Fruit fly (Drosophila melanogaster) whole organism, embryonic: ENCODE results near the gene GCS2beta.

Experiments used
- Aef1 ChIP-seq: fragments of 200-800 bp; sonication (Bioruptor generic); IDR thresholded peaks from 3 replicates; pipeline ENCODE4 v1.3.6; 2022; ENCODE audit warnings: missing biosample characterization, missing genetic modification characterization
- Atf3 ChIP-seq: fragments of 200-800 bp; sonication (Bioruptor generic); optimal IDR thresholded peaks from 3 replicates; lab custom pipeline; 2016; ENCODE audit warnings: missing biosample characterization, missing genetic modification characterization
- B-H1 ChIP-seq: fragments of 200-800 bp; sonication (Bioruptor generic); IDR thresholded peaks from 3 replicates; pipeline ENCODE4 v1.3.6; 2022; ENCODE audit warnings: missing biosample characterization, missing genetic modification characterization
- Bgb ChIP-seq: fragments of 200-800 bp; sonication (Bioruptor generic); IDR thresholded peaks from 2 replicates; pipeline ENCODE4 v1.3.6; 2022; ENCODE audit warnings: missing biosample characterization, missing genetic modification characterization; ENCODE audit not compliant: partially characterized antibody
- CG10959 ChIP-seq: fragments of 200-800 bp; sonication (Bioruptor generic); IDR thresholded peaks from 2 replicates; pipeline ENCODE4 v1.3.6; 2022; ENCODE audit warnings: missing biosample characterization, missing genetic modification characterization
- CG10979 ChIP-seq: fragments of 200-800 bp; sonication (Bioruptor generic); optimal IDR thresholded peaks from 2 replicates; lab custom pipeline; 2018; ENCODE audit warnings: missing biosample characterization, mild to moderate bottlenecking, missing genetic modification characterization, moderate library complexity
- CG14710 ChIP-seq: fragments of 200-800 bp; sonication (Bioruptor generic); optimal IDR thresholded peaks from 3 replicates; lab custom pipeline; 2019; ENCODE audit warnings: missing biosample characterization, mild to moderate bottlenecking, missing genetic modification characterization, moderate library complexity
- CG14965 ChIP-seq: fragments of 200-800 bp; sonication (Bioruptor generic); optimal IDR thresholded peaks from 2 replicates; lab custom pipeline; 2016; ENCODE audit warnings: missing biosample characterization, missing genetic modification characterization, borderline replicate concordance
- CG15479 ChIP-seq: fragments of 200-800 bp; sonication (Bioruptor generic); optimal IDR thresholded peaks from 3 replicates; lab custom pipeline; 2019; ENCODE audit warnings: missing biosample characterization, mild to moderate bottlenecking, missing genetic modification characterization, moderate library complexity
- CG18262 ChIP-seq: fragments of 200-800 bp; optimal IDR thresholded peaks from 3 replicates; lab custom pipeline; 2019; ENCODE audit warnings: missing biosample characterization, mild to moderate bottlenecking, missing genetic modification characterization, moderate library complexity
- CG2116 ChIP-seq: fragments of 200-800 bp; sonication (Bioruptor generic); optimal IDR thresholded peaks from 3 replicates; lab custom pipeline; 2018; ENCODE audit warnings: missing biosample characterization, mild to moderate bottlenecking, missing genetic modification characterization
- CG2120 ChIP-seq: fragments of 200-800 bp; sonication (Bioruptor generic); optimal IDR thresholded peaks from 3 replicates; lab custom pipeline; 2016; ENCODE audit warnings: missing biosample characterization, missing genetic modification characterization
- CG2129 ChIP-seq: fragments of 200-800 bp; sonication (Bioruptor generic); IDR thresholded peaks from 2 replicates; pipeline ENCODE4 v1.3.6; 2022; ENCODE audit warnings: missing biosample characterization, missing genetic modification characterization; ENCODE audit not compliant: partially characterized antibody
- CG2712 ChIP-seq: fragments of 200-800 bp; optimal IDR thresholded peaks from 3 replicates; lab custom pipeline; 2019; ENCODE audit warnings: missing biosample characterization, mild to moderate bottlenecking, missing genetic modification characterization, moderate library complexity
- CG32767 ChIP-seq: fragments of 200-800 bp; sonication (Bioruptor generic); IDR thresholded peaks from 2 replicates; pipeline ENCODE4 v1.3.6; 2022; ENCODE audit warnings: missing biosample characterization, missing genetic modification characterization
- CG32772 ChIP-seq: fragments of 200-800 bp; sonication (Bioruptor generic); IDR thresholded peaks from 2 replicates; pipeline ENCODE4 v1.3.6; 2022; ENCODE audit warnings: missing biosample characterization, missing genetic modification characterization
- CG3281 ChIP-seq: fragments of 200-800 bp; sonication (Bioruptor generic); optimal IDR thresholded peaks from 3 replicates; lab custom pipeline; 2017; ENCODE audit warnings: missing biosample characterization, mild to moderate bottlenecking, missing genetic modification characterization
- CG3838 ChIP-seq: fragments of 200-800 bp; sonication (Bioruptor generic); optimal IDR thresholded peaks from 3 replicates; lab custom pipeline; 2016; ENCODE audit warnings: missing biosample characterization, missing genetic modification characterization
- CG4282 ChIP-seq: fragments of 200-800 bp; sonication (Bioruptor generic); optimal IDR thresholded peaks from 2 replicates; lab custom pipeline; 2016; ENCODE audit warnings: missing biosample characterization, missing genetic modification characterization
- CG4328 ChIP-seq: fragments of 200-800 bp; sonication (Bioruptor generic); optimal IDR thresholded peaks from 3 replicates; lab custom pipeline; 2017; ENCODE audit warnings: missing biosample characterization, missing genetic modification reagents, missing genetic modification characterization
- CG5180 ChIP-seq: fragments of 200-800 bp; sonication (Bioruptor generic); optimal IDR thresholded peaks from 3 replicates; lab custom pipeline; 2017; ENCODE audit warnings: missing biosample characterization, missing genetic modification characterization, mild to moderate bottlenecking, moderate library complexity, missing genetic modification reagents
- CG6272 ChIP-seq: fragments of 200-800 bp; sonication (Bioruptor generic); IDR thresholded peaks from 2 replicates; pipeline ENCODE4 v1.3.6; 2022; ENCODE audit warnings: missing biosample characterization, missing genetic modification characterization
- CG6791 ChIP-seq: fragments of 200-800 bp; sonication (Bioruptor generic); IDR thresholded peaks from 3 replicates; pipeline ENCODE4 v1.3.6; 2022; ENCODE audit warnings: missing biosample characterization, missing genetic modification characterization; ENCODE audit not compliant: partially characterized antibody
- CG7357 ChIP-seq: fragments of 200-800 bp; sonication (Bioruptor generic); IDR thresholded peaks from 3 replicates; pipeline ENCODE4 v1.3.6; 2022; ENCODE audit warnings: missing biosample characterization, missing genetic modification characterization
- CG8765 ChIP-seq: fragments of 200-800 bp; sonication (Bioruptor generic); IDR thresholded peaks from 2 replicates; pipeline ENCODE4 v1.3.6; 2022; ENCODE audit warnings: missing biosample characterization, missing genetic modification characterization
- CG9797 ChIP-seq: fragments of 200-800 bp; sonication (Bioruptor generic); optimal IDR thresholded peaks from 3 replicates; lab custom pipeline; 2018; ENCODE audit warnings: missing biosample characterization, mild to moderate bottlenecking, missing genetic modification characterization
- CHES-1-like ChIP-seq: fragments of 200-800 bp; sonication (Bioruptor generic); optimal IDR thresholded peaks from 2 replicates; lab custom pipeline; 2016; ENCODE audit warnings: missing biosample characterization, missing genetic modification characterization
- CkIIα-i1 ChIP-seq: fragments of 200-800 bp; sonication (Bioruptor generic); IDR thresholded peaks from 2 replicates; pipeline ENCODE4 v1.3.6; 2022; ENCODE audit warnings: missing biosample characterization, missing genetic modification characterization
- Dfd ChIP-seq, 2 experiments: fragments of >200 bp; optimal IDR thresholded peaks; 2 replicates each; lab custom pipeline; 2017; ENCODE audit warnings: missing biosample characterization in 2 of 2, missing genetic modification characterization in 2 of 2
- Drgx ChIP-seq: fragments of 200-800 bp; sonication (Bioruptor generic); IDR thresholded peaks from 2 replicates; pipeline ENCODE4 v1.3.6; 2022; ENCODE audit warnings: missing biosample characterization, missing genetic modification characterization
- Ets97D ChIP-seq: fragments of 200-800 bp; sonication (Bioruptor generic); optimal IDR thresholded peaks from 3 replicates; lab custom pipeline; 2016; ENCODE audit warnings: missing biosample characterization, missing genetic modification characterization
- Rfx ChIP-seq: fragments of 200-800 bp; sonication (Bioruptor generic); IDR thresholded peaks from 2 replicates; pipeline ENCODE4 v1.3.6; 2022; ENCODE audit warnings: missing biosample characterization, missing genetic modification characterization
- Sin3A ChIP-seq: fragments of >200 bp; optimal IDR thresholded peaks from 2 replicates; lab custom pipeline; 2018
- Sry-δ ChIP-seq: fragments of 200-800 bp; sonication (Bioruptor generic); optimal IDR thresholded peaks from 2 replicates; lab custom pipeline; 2016; ENCODE audit warnings: missing biosample characterization, missing genetic modification characterization
- Ssrp ChIP-seq: fragments of 200-800 bp; sonication (Bioruptor generic); optimal IDR thresholded peaks from 2 replicates; lab custom pipeline; 2018; ENCODE audit warnings: missing biosample characterization, mild to moderate bottlenecking, missing genetic modification characterization, moderate library complexity
- aop ChIP-seq: fragments of 200-800 bp; sonication (Bioruptor generic); IDR thresholded peaks from 2 replicates; pipeline ENCODE4 v1.3.6; 2022; ENCODE audit warnings: missing biosample characterization, missing genetic modification characterization
- ash1 ChIP-seq: fragments of 200-800 bp; sonication (Bioruptor generic); optimal IDR thresholded peaks from 2 replicates; lab custom pipeline; 2018; ENCODE audit warnings: missing biosample characterization, mild to moderate bottlenecking, missing genetic modification characterization
- bab2 ChIP-seq: fragments of 200-800 bp; sonication (Bioruptor generic); optimal IDR thresholded peaks from 2 replicates; lab custom pipeline; 2016; ENCODE audit warnings: missing biosample characterization, missing genetic modification characterization
- chn ChIP-seq: fragments of 200-800 bp; sonication (Bioruptor generic); optimal IDR thresholded peaks from 2 replicates; lab custom pipeline; 2016; ENCODE audit warnings: missing biosample characterization, missing genetic modification characterization
- crp ChIP-seq, 2 experiments: fragments of 200-800 bp; sonication (Bioruptor generic); optimal IDR thresholded peaks; 2 replicates in 1 of 2; 3 replicates in 1 of 2; lab custom pipeline; 2017; ENCODE audit warnings: missing biosample characterization in 2 of 2, missing genetic modification characterization in 2 of 2, mild to moderate bottlenecking in 1 of 2, moderate library complexity in 1 of 2
- dati ChIP-seq: fragments of 200-800 bp; sonication (Bioruptor generic); IDR thresholded peaks from 2 replicates; pipeline ENCODE4 v1.3.6; 2022; ENCODE audit warnings: missing biosample characterization, missing genetic modification characterization
- hb ChIP-seq: fragments of 200-800 bp; sonication (Bioruptor generic); IDR thresholded peaks from 3 replicates; pipeline ENCODE4 v1.3.6; 2022; ENCODE audit warnings: missing biosample characterization, missing genetic modification characterization; ENCODE audit not compliant: partially characterized antibody
- hbn ChIP-seq: fragments of 200-800 bp; sonication (Bioruptor generic); IDR thresholded peaks from 2 replicates; pipeline ENCODE4 v1.3.6; 2022; ENCODE audit warnings: missing biosample characterization, missing genetic modification characterization; ENCODE audit not compliant: partially characterized antibody
- inv ChIP-seq: fragments of 200-800 bp; sonication (Bioruptor generic); IDR thresholded peaks from 2 replicates; pipeline ENCODE4 v1.3.6; 2022; ENCODE audit warnings: missing biosample characterization, missing genetic modification characterization; ENCODE audit not compliant: partially characterized antibody
- nerfin-1 ChIP-seq: fragments of 200-800 bp; sonication (Bioruptor generic); optimal IDR thresholded peaks from 3 replicates; lab custom pipeline; 2019; ENCODE audit warnings: missing biosample characterization, mild to moderate bottlenecking, missing genetic modification characterization, moderate library complexity
- p53 ChIP-seq: fragments of 200-800 bp; sonication (Bioruptor generic); optimal IDR thresholded peaks from 2 replicates; lab custom pipeline; 2016; ENCODE audit warnings: missing biosample characterization, missing genetic modification characterization
- scrt ChIP-seq: fragments of 200-800 bp; sonication (Bioruptor generic); optimal IDR thresholded peaks from 2 replicates; lab custom pipeline; 2018; ENCODE audit warnings: missing biosample characterization, mild to moderate bottlenecking, missing genetic modification characterization, moderate library complexity
- toy ChIP-seq: fragments of 200-800 bp; sonication (Bioruptor generic); IDR thresholded peaks from 2 replicates; pipeline ENCODE4 v1.3.6; 2022; ENCODE audit warnings: missing biosample characterization, missing genetic modification characterization
- tx ChIP-seq: fragments of 200-800 bp; sonication (Bioruptor generic); optimal IDR thresholded peaks from 2 replicates; lab custom pipeline; 2016; ENCODE audit warnings: missing biosample characterization, missing genetic modification characterization
- z ChIP-seq: fragments of 200-800 bp; sonication (Bioruptor generic); IDR thresholded peaks from 3 replicates; pipeline ENCODE4 v1.3.6; 2022; ENCODE audit warnings: missing biosample characterization, missing genetic modification characterization

GCS2beta gene

dm6 chr2L:17480943-17481580 lies 3.0 kb downstream of the GCS2beta start, which contains the start of the genes fws and Lamtor3 (continued):
- peak; percentile 93 for TF ChIP-seq nerfin-1 (tag; lab: Kevin White, UChicago)
- peak; percentile 88 for TF ChIP-seq CG2116 (GFP tag; lab: Kevin White, UChicago)
- TF ChIP-seq p53 (GFP tag; lab: Kevin White, UChicago): no peak
- TF ChIP-seq CG5180 (GFP tag; lab: Kevin White, UChicago): peak; percentile 82
- no peak for TF ChIP-seq hb (GFP tag; lab: Robert Waterston, UW)
- TF ChIP-seq Bgb (GFP tag; lab: Robert Waterston, UW): peak; percentile 47
- peak; percentile 63 for TF ChIP-seq CG9797 (GFP tag; lab: Kevin White, UChicago)
- peak; percentile 98 for TF ChIP-seq toy (GFP tag; lab: Robert Waterston, UW)
- peak; percentile 100 for TF ChIP-seq Drgx
- TF ChIP-seq CG2712: peak; percentile 98
- TF ChIP-seq CG32772: peak; percentile 99
- TF ChIP-seq CG2129 (GFP tag; lab: Robert Waterston, UW): no peak
- TF ChIP-seq bab2 (GFP tag; lab: Kevin White, UChicago): peak; percentile 95
- TF ChIP-seq Ets97D (GFP tag; lab: Kevin White, UChicago): peak; percentile 75
- peak; percentile 97 for TF ChIP-seq CG7357
- peak; percentile 98 for TF ChIP-seq CG2120 (GFP tag; lab: Kevin White, UChicago)
- peak; percentile 98 for TF ChIP-seq CG32767 (GFP tag; lab: Robert Waterston, UW)
- peak; percentile 99 for TF ChIP-seq CG6272
- no peak for TF ChIP-seq CG14965 (GFP tag; lab: Kevin White, UChicago)
- TF ChIP-seq CG4328 (GFP tag; lab: Kevin White, UChicago): peak; percentile 33
- peak; percentile 44 for TF ChIP-seq CG4282
- peak; percentile 87 for TF ChIP-seq tx (GFP tag; lab: Kevin White, UChicago)
- no peak; the same call in 1 of the 2 replicates for TF ChIP-seq inv (GFP tag; lab: Robert Waterston, UW)
- TF ChIP-seq Rfx (GFP tag; lab: Robert Waterston, UW): peak; percentile 99
- TF ChIP-seq CG15479 (GFP tag; lab: Kevin White, UChicago): peak; percentile 26
- no peak for TF ChIP-seq Sin3A (lab: Kevin White, UChicago)
- peak; percentile 96 for TF ChIP-seq CG10979
- peak; percentile 99 for TF ChIP-seq CG8765 (GFP tag; lab: Robert Waterston, UW)
- peak; percentile 84 for TF ChIP-seq CHES-1-like
- TF ChIP-seq chn (GFP tag; lab: Kevin White, UChicago): peak; percentile 92
- TF ChIP-seq Atf3 (GFP tag; lab: Kevin White, UChicago): peak; percentile 79
- peak; percentile 87 for TF ChIP-seq CG3838
- no peak for TF ChIP-seq Dfd (GFP tag; optimal IDR thresholded peaks at IDR 0.05; lab: Kevin White, UChicago)
- TF ChIP-seq CG18262 (tag; lab: Kevin White, UChicago): peak; percentile 98
- TF ChIP-seq CG10959 (GFP tag; lab: Robert Waterston, UW): peak; percentile 96
- TF ChIP-seq aop (GFP tag; lab: Robert Waterston, UW): peak; percentile 93
- TF ChIP-seq scrt (GFP tag; lab: Kevin White, UChicago): peak; percentile 97
- TF ChIP-seq hbn (GFP tag; lab: Robert Waterston, UW): peak; percentile 27; the same call in 1 of the 2 replicates
- peak; percentile 98 for TF ChIP-seq dati (GFP tag; lab: Robert Waterston, UW)
- peak; percentile 99 for TF ChIP-seq B-H1 (GFP tag; lab: Robert Waterston, UW)
- peak; percentile 80 for TF ChIP-seq z (GFP tag; lab: Robert Waterston, UW)
- peak; percentile 97 for TF ChIP-seq CG3281 (GFP tag; lab: Kevin White, UChicago)
- peak; percentile 99 for TF ChIP-seq Aef1
- TF ChIP-seq CkIIα-i1: peak; percentile 96
- TF ChIP-seq ash1 (GFP tag; lab: Kevin White, UChicago): peak; percentile 84
- TF ChIP-seq Ssrp (tag; lab: Kevin White, UChicago): peak; percentile 98
- peak in 1 of 2 experiments; percentile 87 for TF ChIP-seq crp (GFP tag; optimal IDR thresholded peaks at IDR 0.05; lab: Kevin White, UChicago)
- TF ChIP-seq Sry-δ (GFP tag; lab: Kevin White, UChicago): peak; percentile 37
- TF ChIP-seq CG14710 (tag; lab: Kevin White, UChicago): peak; percentile 95
- TF ChIP-seq CG6791 (GFP tag; lab: Robert Waterston, UW): peak; percentile 63; the same call in 2 of the 3 replicates
